Worm (Caenorhabditis elegans): ENCODE measurements around the gene srz-13.

Gene srz-13

DNA sequence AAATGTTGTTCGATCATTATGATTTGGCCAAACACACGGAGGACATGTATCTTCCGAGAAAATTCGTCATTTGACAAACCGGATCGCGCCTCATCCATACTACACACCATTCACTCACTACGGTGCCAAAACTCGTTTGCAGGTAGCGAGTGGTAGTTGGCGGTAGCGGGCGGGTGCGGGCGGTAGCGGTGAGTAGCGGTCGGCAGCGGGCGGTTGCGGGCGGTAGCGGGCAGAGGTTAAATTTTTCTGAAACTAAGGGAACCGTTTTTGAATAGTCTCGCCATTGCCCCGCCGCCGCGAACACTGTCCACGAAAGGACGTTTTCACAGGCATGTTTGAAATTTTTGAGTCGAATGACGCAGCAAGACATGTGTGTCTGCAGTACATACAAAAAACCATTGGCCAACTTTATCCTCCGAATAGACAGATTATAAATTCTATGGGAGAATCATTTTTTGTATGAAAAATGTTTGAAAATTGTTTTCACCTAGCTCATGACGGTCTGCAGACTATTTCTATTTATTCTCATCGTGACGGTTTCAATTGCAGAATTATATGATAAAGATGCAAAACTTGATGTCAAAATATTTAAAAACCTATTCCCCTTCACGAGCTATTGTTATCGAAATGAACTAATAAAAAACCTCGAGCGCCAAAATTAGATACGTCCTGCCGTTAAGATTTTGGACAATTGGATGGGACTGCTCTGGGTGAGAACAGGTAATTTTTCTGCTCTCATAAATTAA, 28.2 kb downstream of the srz-13 start, which contains the start of gene F11A5.16:
Gene F11A5.16, plus strand, starts transcription at position 696 of the 746 bp plus-strand sequence.
- TF ChIP-seq unc-130 (tag; optimal IDR thresholded peaks at IDR 0.05) (no peak), sup-37 (GFP tag; optimal IDR thresholded peaks at IDR 0.05) (no peak), snpc-4 (tag; optimal IDR thresholded peaks at IDR 0.05) (no peak), nhr-20 (tag; optimal IDR thresholded peaks at IDR 0.05) (no peak), aly-2 (tag; optimal IDR thresholded peaks at IDR 0.05) (no peak), elt-2 (tag; optimal IDR thresholded peaks at IDR 0.05) (no peak), unc-98 (GFP tag; IDR thresholded peaks at IDR 0.05) (no peak), efl-1 (optimal IDR thresholded peaks at IDR 0.05) (no peak), efl-1 (GFP tag; optimal IDR thresholded peaks at IDR 0.05 in 1 of 2) (no peak), ceh-8 (GFP tag; optimal IDR thresholded peaks at IDR 0.05) (no peak), aha-1 (tag; optimal IDR thresholded peaks at IDR 0.05) (no peak), sptf-1 (tag; optimal IDR thresholded peaks at IDR 0.05) (no peak), egl-13 (tag; optimal IDR thresholded peaks at IDR 0.05) (no peak)

DNA sequence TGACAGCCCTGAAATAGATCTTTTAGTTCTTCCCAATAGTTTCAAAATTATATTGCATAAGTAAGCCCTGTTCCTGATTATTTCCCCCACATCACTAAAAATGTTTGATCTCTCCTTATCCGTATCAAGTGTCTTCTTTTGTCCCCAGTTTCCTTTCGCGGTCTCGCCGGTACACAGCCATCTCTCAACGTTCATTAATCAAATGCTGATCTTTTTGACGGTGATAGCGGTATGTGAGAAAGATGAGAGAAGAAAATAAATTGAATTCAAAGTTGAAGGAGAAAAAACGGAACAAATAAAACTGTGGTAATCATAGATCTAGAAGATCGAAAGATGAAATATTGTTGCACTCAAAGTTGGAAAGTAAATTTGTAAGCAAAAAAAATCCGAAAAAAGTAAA, 29.5 kb downstream of the srz-13 start:
- TF ChIP-seq C16A3.4 (tag; optimal IDR thresholded peaks at IDR 0.05): no peak
- TF ChIP-seq unc-62 (GFP tag; optimal IDR thresholded peaks at IDR 0.05): no peak
- no peak for TF ChIP-seq mef-2 (tag; optimal IDR thresholded peaks at IDR 0.05)
- TF ChIP-seq sox-4 (tag; optimal IDR thresholded peaks at IDR 0.05): no peak
- TF ChIP-seq lin-39 (tag; optimal IDR thresholded peaks at IDR 0.05): no peak
- no peak for TF ChIP-seq ztf-4 (tag; optimal IDR thresholded peaks at IDR 0.05)
- TF ChIP-seq nhr-28 (tag; optimal IDR thresholded peaks at IDR 0.05): no peak
- TF ChIP-seq efl-1 (optimal IDR thresholded peaks at IDR 0.05): no peak
- no peak for TF ChIP-seq efl-1 (GFP tag; optimal IDR thresholded peaks at IDR 0.05 in 1 of 2)
- peak in 4 of 6 experiments; percentile 30 to 88 (median 60) for TF ChIP-seq elt-3 (tag; optimal IDR thresholded peaks at IDR 0.05)
- TF ChIP-seq nhr-237 (tag; optimal IDR thresholded peaks at IDR 0.05): no peak
- TF ChIP-seq pqm-1 (tag; optimal IDR thresholded peaks at IDR 0.05): no peak
- peak; percentile 54 for TF ChIP-seq blmp-1 (tag; optimal IDR thresholded peaks at IDR 0.05)
- no peak for TF ChIP-seq swsn-7 (tag; optimal IDR thresholded peaks at IDR 0.05)
- TF ChIP-seq zip-4 (GFP tag; optimal IDR thresholded peaks at IDR 0.05): no peak
- no peak for TF ChIP-seq lin-13 (GFP tag; optimal IDR thresholded peaks at IDR 0.05)
- TF ChIP-seq zag-1 (tag; optimal IDR thresholded peaks at IDR 0.05): no peak
- peak; percentile 46 for TF ChIP-seq nhr-85 (tag)

DNA sequence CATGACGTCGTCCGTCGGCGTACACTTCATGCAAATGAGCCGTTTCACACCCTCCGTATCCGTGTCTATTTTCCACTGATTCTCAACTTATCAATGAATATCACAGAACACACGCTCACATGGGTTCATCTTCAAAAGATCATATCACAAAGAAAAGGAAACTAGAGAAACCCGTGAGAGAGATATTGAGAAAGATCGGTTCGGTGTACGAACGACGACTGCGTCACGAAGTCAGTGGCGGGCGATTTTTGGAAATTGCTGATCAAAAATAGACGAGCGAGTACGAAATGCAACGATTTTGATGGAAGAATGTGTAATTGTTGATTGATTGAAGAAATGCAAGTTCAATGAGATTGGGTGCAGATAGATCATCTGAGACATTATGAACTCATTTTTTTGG, 31.1 kb downstream of the srz-13 start:
- peak in 1 of 2 experiments; percentile 14 for TF ChIP-seq lsy-2 (tag; optimal IDR thresholded peaks at IDR 0.05)
- peak; percentile 39; the same call in 1 of the 2 replicates for TF ChIP-seq grh-1 (GFP tag; IDR thresholded peaks at IDR 0.05)
- TF ChIP-seq C16A3.4 (tag; optimal IDR thresholded peaks at IDR 0.05): no peak
- TF ChIP-seq nhr-237 (tag; optimal IDR thresholded peaks at IDR 0.05): no peak
- no peak for TF ChIP-seq pax-3 (tag; optimal IDR thresholded peaks at IDR 0.05)
- TF ChIP-seq nhr-19 (GFP tag; conservative IDR thresholded peaks at IDR 0.05): peak; percentile 75
- TF ChIP-seq isw-1 (GFP tag; IDR thresholded peaks at IDR 0.05): no peak
- TF ChIP-seq skn-1 (tag; optimal IDR thresholded peaks at IDR 0.05): no peak
- no peak for TF ChIP-seq lin-39 (tag; optimal IDR thresholded peaks at IDR 0.05)
- TF ChIP-seq nhr-85 (tag): peak; percentile 96
- TF ChIP-seq lin-14 (GFP tag; optimal IDR thresholded peaks at IDR 0.05): peak; percentile 76
- peak; percentile 64 for TF ChIP-seq snu-23 (GFP tag; optimal IDR thresholded peaks at IDR 0.05)
- TF ChIP-seq pag-3 (tag; optimal IDR thresholded peaks at IDR 0.05; ENCODE audit: borderline replicate concordance, insufficient read depth): no peak
- no peak for TF ChIP-seq lin-13 (GFP tag; optimal IDR thresholded peaks at IDR 0.05)
- no peak for TF ChIP-seq mep-1 (tag; optimal IDR thresholded peaks at IDR 0.05)
- TF ChIP-seq elt-3 (tag; optimal IDR thresholded peaks at IDR 0.05): peak in 5 of 6 experiments; percentile 67 to 92 (median 79)
- peak; percentile 86 for TF ChIP-seq nhr-20 (tag; optimal IDR thresholded peaks at IDR 0.05)
- TF ChIP-seq nhr-77 (tag; optimal IDR thresholded peaks at IDR 0.05): no peak
- no peak for TF ChIP-seq fkh-10 (GFP tag; optimal IDR thresholded peaks at IDR 0.05)
- TF ChIP-seq dpl-1 (GFP tag; optimal IDR thresholded peaks at IDR 0.05): peak in 1 of 3 experiments; percentile 3
- TF ChIP-seq nhr-90 (tag; optimal IDR thresholded peaks at IDR 0.05; ENCODE audit: poor library complexity): peak; percentile 10
- no peak for TF ChIP-seq tlp-1 (tag; optimal IDR thresholded peaks at IDR 0.05)
- peak in 1 of 2 experiments; percentile 9 for TF ChIP-seq mdl-1 (tag; optimal IDR thresholded peaks at IDR 0.05)
- no peak for TF ChIP-seq ces-1 (GFP tag; optimal IDR thresholded peaks at IDR 0.05)
- no peak for TF ChIP-seq snpc-4 (tag; optimal IDR thresholded peaks at IDR 0.05)
- TF ChIP-seq nhr-71 (tag; optimal IDR thresholded peaks at IDR 0.05): peak; percentile 69
- no peak for TF ChIP-seq ama-1 (optimal IDR thresholded peaks at IDR 0.05)
- peak; percentile 85 for TF ChIP-seq blmp-1 (tag; optimal IDR thresholded peaks at IDR 0.05)
- TF ChIP-seq lin-35 (GFP tag; optimal IDR thresholded peaks at IDR 0.05): peak in 1 of 2 experiments; percentile 42

Data from whole organism, L1 larva.